Fruit fly (Drosophila melanogaster) whole organism, embryonic: Measurements from ENCODE around the gene CG15435.

Experiments used
- Asciz ChIP-seq: fragments of 200-800 bp; sonication (Bioruptor generic); optimal IDR thresholded peaks from 2 replicates; lab custom pipeline; 2017; ENCODE audit warnings: missing biosample characterization, mild to moderate bottlenecking, missing genetic modification characterization, missing genetic modification reagents
- CG10366 ChIP-seq: fragments of 200-800 bp; sonication (Bioruptor generic); IDR thresholded peaks from 2 replicates; pipeline ENCODE4 v1.3.6; 2022; ENCODE audit warnings: missing biosample characterization, missing genetic modification characterization
- CG10565 ChIP-seq: fragments of 200-800 bp; sonication (Bioruptor generic); optimal IDR thresholded peaks from 3 replicates; lab custom pipeline; 2016; ENCODE audit warnings: missing biosample characterization, mild to moderate bottlenecking, missing genetic modification characterization
- CG11247 ChIP-seq: fragments of 200-800 bp; sonication (Bioruptor generic); IDR thresholded peaks from 2 replicates; pipeline ENCODE4 v1.3.6; 2022; ENCODE audit warnings: missing biosample characterization, missing genetic modification characterization
- CG11560 ChIP-seq: fragments of 200-800 bp; sonication (Bioruptor generic); IDR thresholded peaks from 3 replicates; pipeline ENCODE4 v1.3.6; 2022; ENCODE audit warnings: missing biosample characterization, missing genetic modification characterization
- CG13287 ChIP-seq: fragments of 200-800 bp; sonication (Bioruptor generic); IDR thresholded peaks from 2 replicates; pipeline ENCODE4 v1.3.6; 2022; ENCODE audit warnings: missing biosample characterization, missing genetic modification characterization; ENCODE audit not compliant: partially characterized antibody
- CG13296 ChIP-seq: fragments of 200-800 bp; sonication (Bioruptor generic); optimal IDR thresholded peaks from 3 replicates; lab custom pipeline; 2018; ENCODE audit warnings: missing biosample characterization, mild to moderate bottlenecking, missing genetic modification characterization
- CG14667 ChIP-seq: fragments of 200-800 bp; sonication (Bioruptor generic); IDR thresholded peaks from 2 replicates; pipeline ENCODE4 v1.3.6; 2022; ENCODE audit warnings: missing biosample characterization, missing genetic modification characterization
- CG15073 ChIP-seq: fragments of 200-800 bp; sonication (Bioruptor generic); optimal IDR thresholded peaks from 2 replicates; lab custom pipeline; 2016; ENCODE audit warnings: missing biosample characterization, missing genetic modification characterization
- CG2116 ChIP-seq: fragments of 200-800 bp; sonication (Bioruptor generic); optimal IDR thresholded peaks from 3 replicates; lab custom pipeline; 2018; ENCODE audit warnings: missing biosample characterization, mild to moderate bottlenecking, missing genetic modification characterization
- CG3407 ChIP-seq: fragments of 200-800 bp; sonication (Bioruptor generic); optimal IDR thresholded peaks from 2 replicates; lab custom pipeline; 2018; ENCODE audit warnings: missing biosample characterization, mild to moderate bottlenecking, missing genetic modification characterization
- CG4617 ChIP-seq: fragments of 200-800 bp; sonication (Bioruptor generic); optimal IDR thresholded peaks from 3 replicates; lab custom pipeline; 2016; ENCODE audit warnings: missing biosample characterization, missing genetic modification characterization, borderline replicate concordance
- CG5180 ChIP-seq: fragments of 200-800 bp; sonication (Bioruptor generic); optimal IDR thresholded peaks from 3 replicates; lab custom pipeline; 2017; ENCODE audit warnings: missing biosample characterization, missing genetic modification characterization, mild to moderate bottlenecking, moderate library complexity, missing genetic modification reagents
- CG6272 ChIP-seq: fragments of 200-800 bp; sonication (Bioruptor generic); IDR thresholded peaks from 2 replicates; pipeline ENCODE4 v1.3.6; 2022; ENCODE audit warnings: missing biosample characterization, missing genetic modification characterization
- CG7357 ChIP-seq: fragments of 200-800 bp; sonication (Bioruptor generic); IDR thresholded peaks from 3 replicates; pipeline ENCODE4 v1.3.6; 2022; ENCODE audit warnings: missing biosample characterization, missing genetic modification characterization
- CG7372 ChIP-seq: fragments of 200-800 bp; sonication (Bioruptor generic); IDR thresholded peaks from 2 replicates; pipeline ENCODE4 v1.3.6; 2022; ENCODE audit warnings: missing biosample characterization, missing genetic modification characterization
- CG9727 ChIP-seq: fragments of 200-800 bp; sonication (Bioruptor generic); optimal IDR thresholded peaks from 3 replicates; lab custom pipeline; 2017; ENCODE audit warnings: missing biosample characterization, mild to moderate bottlenecking, missing genetic modification characterization
- Dfd ChIP-seq, 2 experiments: fragments of >200 bp; optimal IDR thresholded peaks; 2 replicates each; lab custom pipeline; 2017; ENCODE audit warnings: missing biosample characterization in 2 of 2, missing genetic modification characterization in 2 of 2
- Doc3 ChIP-seq: fragments of 200-800 bp; sonication (Bioruptor generic); IDR thresholded peaks from 3 replicates; pipeline ENCODE4 v1.3.6; 2022; ENCODE audit warnings: missing biosample characterization, missing genetic modification characterization; ENCODE audit not compliant: partially characterized antibody
- Gsc ChIP-seq: fragments of 200-800 bp; sonication (Bioruptor generic); IDR thresholded peaks from 2 replicates; pipeline ENCODE4 v1.3.6; 2022; ENCODE audit warnings: missing biosample characterization, missing genetic modification characterization
- Mad ChIP-seq: fragments of 200-800 bp; sonication (Bioruptor generic); optimal IDR thresholded peaks from 2 replicates; lab custom pipeline; 2016; ENCODE audit warnings: missing biosample characterization, missing genetic modification characterization
- Ptx1 ChIP-seq: fragments of 200-800 bp; sonication (Bioruptor generic); IDR thresholded peaks from 2 replicates; pipeline ENCODE4 v1.3.6; 2022; ENCODE audit warnings: missing biosample characterization, missing genetic modification characterization
- Ravus ChIP-seq: fragments of 200-800 bp; sonication (Bioruptor generic); IDR thresholded peaks from 2 replicates; pipeline ENCODE4 v1.3.6; 2022; ENCODE audit warnings: missing biosample characterization, missing genetic modification characterization
- Rfx ChIP-seq: fragments of 200-800 bp; sonication (Bioruptor generic); IDR thresholded peaks from 2 replicates; pipeline ENCODE4 v1.3.6; 2022; ENCODE audit warnings: missing biosample characterization, missing genetic modification characterization
- Scr ChIP-seq: fragments of 200-800 bp; sonication (Bioruptor generic); IDR thresholded peaks from 2 replicates; pipeline ENCODE4 v1.3.6; 2022; ENCODE audit warnings: missing biosample characterization, missing genetic modification characterization; ENCODE audit not compliant: partially characterized antibody
- Side ChIP-seq: fragments of 200-800 bp; sonication (Bioruptor generic); optimal IDR thresholded peaks from 2 replicates; lab custom pipeline; 2016; ENCODE audit warnings: missing biosample characterization, missing genetic modification characterization
- Sox100B ChIP-seq: fragments of 200-800 bp; sonication (Bioruptor generic); optimal IDR thresholded peaks from 3 replicates; lab custom pipeline; 2018; ENCODE audit warnings: missing biosample characterization, mild to moderate bottlenecking, missing genetic modification characterization
- Sry-δ ChIP-seq: fragments of 200-800 bp; sonication (Bioruptor generic); optimal IDR thresholded peaks from 2 replicates; lab custom pipeline; 2016; ENCODE audit warnings: missing biosample characterization, missing genetic modification characterization
- ato ChIP-seq: fragments of 200-800 bp; sonication (Bioruptor generic); IDR thresholded peaks from 2 replicates; pipeline ENCODE4 v1.3.6; 2022; ENCODE audit warnings: missing biosample characterization, missing genetic modification characterization; ENCODE audit not compliant: partially characterized antibody
- bab2 ChIP-seq: fragments of 200-800 bp; sonication (Bioruptor generic); optimal IDR thresholded peaks from 2 replicates; lab custom pipeline; 2016; ENCODE audit warnings: missing biosample characterization, missing genetic modification characterization
- bbx ChIP-seq: fragments of 200-800 bp; sonication (Bioruptor generic); IDR thresholded peaks from 2 replicates; pipeline ENCODE4 v1.3.6; 2022; ENCODE audit warnings: missing biosample characterization, missing genetic modification characterization; ENCODE audit not compliant: partially characterized antibody
- br ChIP-seq: fragments of >200 bp; optimal IDR thresholded peaks from 2 replicates; lab custom pipeline; 2017
- crp ChIP-seq, 2 experiments: fragments of 200-800 bp; sonication (Bioruptor generic); optimal IDR thresholded peaks; 2 replicates in 1 of 2; 3 replicates in 1 of 2; lab custom pipeline; 2017; ENCODE audit warnings: missing biosample characterization in 2 of 2, missing genetic modification characterization in 2 of 2, mild to moderate bottlenecking in 1 of 2, moderate library complexity in 1 of 2
- ems ChIP-seq: fragments of 200-800 bp; sonication (Bioruptor generic); optimal IDR thresholded peaks from 3 replicates; lab custom pipeline; 2016; ENCODE audit warnings: missing biosample characterization, missing genetic modification characterization
- gcm ChIP-seq: fragments of 200-800 bp; sonication (Bioruptor generic); optimal IDR thresholded peaks from 2 replicates; lab custom pipeline; 2019; ENCODE audit warnings: missing biosample characterization, mild to moderate bottlenecking, missing genetic modification characterization, moderate library complexity
- gem ChIP-seq: fragments of 200-800 bp; sonication (Bioruptor generic); optimal IDR thresholded peaks from 2 replicates; lab custom pipeline; 2019; ENCODE audit warnings: missing biosample characterization, mild to moderate bottlenecking, missing genetic modification characterization, moderate library complexity
- gsb-n ChIP-seq: fragments of 200-800 bp; sonication (Bioruptor generic); optimal IDR thresholded peaks from 3 replicates; lab custom pipeline; 2018; ENCODE audit warnings: missing biosample characterization, mild to moderate bottlenecking, missing genetic modification characterization
- gt ChIP-seq: fragments of 200-800 bp; sonication (Bioruptor generic); IDR thresholded peaks from 2 replicates; pipeline ENCODE4 v1.3.6; 2022; ENCODE audit warnings: missing biosample characterization, missing genetic modification characterization
- inv ChIP-seq: fragments of 200-800 bp; sonication (Bioruptor generic); IDR thresholded peaks from 2 replicates; pipeline ENCODE4 v1.3.6; 2022; ENCODE audit warnings: missing biosample characterization, missing genetic modification characterization; ENCODE audit not compliant: partially characterized antibody
- lilli ChIP-seq: fragments of 200-800 bp; sonication (Bioruptor generic); optimal IDR thresholded peaks from 3 replicates; lab custom pipeline; 2016; ENCODE audit warnings: missing biosample characterization, missing genetic modification characterization
- nom ChIP-seq: fragments of 200-800 bp; sonication (Bioruptor generic); optimal IDR thresholded peaks from 2 replicates; lab custom pipeline; 2017; ENCODE audit warnings: missing biosample characterization, missing genetic modification characterization, mild to moderate bottlenecking, moderate library complexity, missing genetic modification reagents
- onecut ChIP-seq: fragments of 200-800 bp; sonication (Bioruptor generic); IDR thresholded peaks from 2 replicates; pipeline ENCODE4 v1.3.6; 2022; ENCODE audit warnings: missing biosample characterization, missing genetic modification characterization
- sc ChIP-seq, 3 experiments: fragments of >200 bp in 2 of 3; fragments of 200-800 bp in 1 of 3; sonication (Bioruptor generic) in 1 of 3; optimal IDR thresholded peaks; 2 replicates in 2 of 3; 3 replicates in 1 of 3; lab custom pipeline; 2017; ENCODE audit warnings: mild to moderate bottlenecking in 1 of 3, missing biosample characterization in 1 of 3, missing genetic modification characterization in 1 of 3, missing genetic modification reagents in 1 of 3
- sens ChIP-seq: fragments of 200-800 bp; sonication (Bioruptor generic); peaks from one replicate; lab custom pipeline; 2016; ENCODE audit warnings: missing biosample characterization, missing genetic modification characterization
- sim ChIP-seq: fragments of 200-800 bp; sonication (Bioruptor generic); IDR thresholded peaks from 2 replicates; pipeline ENCODE4 v1.3.6; 2022; ENCODE audit warnings: missing biosample characterization, missing genetic modification characterization
- slp2 ChIP-seq: fragments of 200-800 bp; sonication (Bioruptor generic); optimal IDR thresholded peaks from 2 replicates; lab custom pipeline; 2016; ENCODE audit warnings: missing biosample characterization, missing genetic modification characterization
- sug ChIP-seq: fragments of 200-800 bp; optimal IDR thresholded peaks from 2 replicates; lab custom pipeline; 2019; ENCODE audit warnings: missing biosample characterization, mild to moderate bottlenecking, missing genetic modification characterization, moderate library complexity
- tio ChIP-seq: fragments of 200-800 bp; sonication (Bioruptor generic); optimal IDR thresholded peaks from 2 replicates; lab custom pipeline; 2017; ENCODE audit warnings: missing biosample characterization, missing genetic modification characterization, inconsistent platforms
- tll ChIP-seq, 2 experiments: fragments of 200-800 bp in 1 of 2; fragments of >200 bp in 1 of 2; sonication (Bioruptor generic) in 1 of 2; optimal IDR thresholded peaks; 2 replicates each; lab custom pipeline; 2017 to 2019; ENCODE audit warnings: missing biosample characterization in 2 of 2, missing genetic modification characterization in 2 of 2, mild to moderate bottlenecking in 1 of 2, moderate library complexity in 1 of 2
- vnd ChIP-seq: fragments of 200-800 bp; sonication (Bioruptor generic); IDR thresholded peaks from 3 replicates; pipeline ENCODE4 v1.3.6; 2022; ENCODE audit warnings: missing biosample characterization, missing genetic modification characterization; ENCODE audit not compliant: partially characterized antibody

Gene CG15435

dm6 chr2L:4442010-4442587 is 17.4 kb upstream of the CG15435 start, which contains the start of the genes Sfp24F and CG15432 (continued):
- no peak for TF ChIP-seq crp (GFP tag; optimal IDR thresholded peaks at IDR 0.05; lab: Kevin White, UChicago)
- no peak for TF ChIP-seq sug
- TF ChIP-seq Asciz (GFP tag; lab: Kevin White, UChicago), result no peak
- no peak for TF ChIP-seq CG11247 (GFP tag; lab: Robert Waterston, UW)
- TF ChIP-seq CG13296 (GFP tag; lab: Kevin White, UChicago), result no peak
- TF ChIP-seq CG11560 (tag; lab: Robert Waterston, UW), result peak; percentile 98
- peak; percentile 72 for TF ChIP-seq CG2116 (GFP tag; lab: Kevin White, UChicago)
- TF ChIP-seq Scr (GFP tag; lab: Robert Waterston, UW), result peak; percentile 65
- no peak for TF ChIP-seq Ravus (GFP tag; lab: Robert Waterston, UW)
- no peak for TF ChIP-seq Mad (GFP tag; lab: Kevin White, UChicago)
- no peak for TF ChIP-seq gcm
- peak; percentile 77 for TF ChIP-seq CG13287
- TF ChIP-seq slp2 (GFP tag; lab: Kevin White, UChicago), result peak; percentile 27
- no peak for TF ChIP-seq sc (optimal IDR thresholded peaks at IDR 0.05; lab: Kevin White, UChicago)
- TF ChIP-seq sc (GFP tag; optimal IDR thresholded peaks at IDR 0.05; lab: Kevin White, UChicago), result no peak
- TF ChIP-seq sim (GFP tag; lab: Robert Waterston, UW), result no peak
- no peak for TF ChIP-seq Dfd (GFP tag; optimal IDR thresholded peaks at IDR 0.05; lab: Kevin White, UChicago)
- no peak for TF ChIP-seq CG9727 (GFP tag; lab: Kevin White, UChicago)
- TF ChIP-seq CG10565 (GFP tag; lab: Kevin White, UChicago), result no peak
- no peak for TF ChIP-seq lilli
- no peak for TF ChIP-seq tio
- TF ChIP-seq gem (tag; lab: Kevin White, UChicago), result no peak
- TF ChIP-seq CG5180 (GFP tag; lab: Kevin White, UChicago), result no peak
- no peak for TF ChIP-seq CG3407 (GFP tag; lab: Kevin White, UChicago)
- no peak for TF ChIP-seq nom
- no peak for TF ChIP-seq inv (GFP tag; lab: Robert Waterston, UW)
- 0 out of 2 replicates have a peak, but pooled peaks have one; percentile 11 for TF ChIP-seq ato
- no peak for TF ChIP-seq CG6272
- no peak for TF ChIP-seq bab2
- no peak for TF ChIP-seq CG10366 (GFP tag; lab: Robert Waterston, UW)
- TF ChIP-seq CG15073, result no peak
- TF ChIP-seq Gsc (GFP tag; lab: Robert Waterston, UW), result no peak
- no peak for TF ChIP-seq sens
- peak; percentile 51 for TF ChIP-seq Sry-δ (GFP tag; lab: Kevin White, UChicago)
- no peak for TF ChIP-seq Rfx
- TF ChIP-seq gt, result no peak
- TF ChIP-seq CG14667 (GFP tag; lab: Robert Waterston, UW), result no peak
- TF ChIP-seq CG7357 (GFP tag; lab: Robert Waterston, UW), result no peak
- no peak for TF ChIP-seq br
- TF ChIP-seq Ptx1 (GFP tag; lab: Robert Waterston, UW), result no peak
- peak; percentile 41; the same call in 1 of the 2 replicates for TF ChIP-seq bbx (GFP tag; lab: Robert Waterston, UW)
- TF ChIP-seq ems, result no peak
- 0 out of 3 replicates have a peak, but pooled peaks have one; percentile 29 for TF ChIP-seq vnd (GFP tag; lab: Robert Waterston, UW)
- no peak for TF ChIP-seq Sox100B (GFP tag; lab: Kevin White, UChicago)
- TF ChIP-seq Doc3, result 0 out of 3 replicates have a peak, but pooled peaks have one; percentile 34
- TF ChIP-seq CG7372 (GFP tag; lab: Robert Waterston, UW), result no peak
- no peak for TF ChIP-seq Side (GFP tag; lab: Kevin White, UChicago)
- peak; percentile 38 for TF ChIP-seq CG4617
- no peak for TF ChIP-seq onecut (GFP tag; lab: Robert Waterston, UW)
- no peak for TF ChIP-seq gsb-n
- TF ChIP-seq tll (GFP tag; optimal IDR thresholded peaks at IDR 0.05; lab: Kevin White, UChicago), result no peak
